Worm (Caenorhabditis elegans): ENCODE results near the gene ascc-1.

- TF ChIP-seq nhr-43 (tag; optimal IDR thresholded peaks at IDR 0.05; ENCODE audit: poor library complexity, severe bottlenecking) (no peak), ceh-9 (tag; optimal IDR thresholded peaks at IDR 0.05) (no peak), ama-1 (optimal IDR thresholded peaks at IDR 0.05) (no peak), nhr-77 (tag; optimal IDR thresholded peaks at IDR 0.05) (no peak), nhr-12 (tag; optimal IDR thresholded peaks at IDR 0.05) (no peak), egl-27 (tag; optimal IDR thresholded peaks at IDR 0.05) (no peak), ztf-4 (tag; optimal IDR thresholded peaks at IDR 0.05) (no peak), unc-39 (tag; optimal IDR thresholded peaks at IDR 0.05) (no peak), nhr-28 (tag; optimal IDR thresholded peaks at IDR 0.05) (no peak), fos-1 (tag; optimal IDR thresholded peaks at IDR 0.05) (no peak)
These were observed 51.4 kb downstream of the ascc-1 start, which contains the start of gene C50D2.2 for ce11 chrII:108865-109264.
